Worm (Caenorhabditis elegans): ENCODE data around the gene Y4C6B.4.

- no peak for TF ChIP-seq W03F9.2 (tag; optimal IDR thresholded peaks at IDR 0.05)
- TF ChIP-seq dao-5 (tag; optimal IDR thresholded peaks at IDR 0.05) = no peak
These were observed 44.8 kb upstream of the Y4C6B.4 start for ce11 chrIV:5281457-5281856.
